Worm (Caenorhabditis elegans) whole organism, L1 larva: ENCODE measurements around the gene ddx-17.

Experiments used
- C04F5.9 ChIP-seq: sonication (generic microtip); optimal IDR thresholded peaks from 2 replicates; lab custom pipeline; 2016; ENCODE audit warnings: missing genetic modification characterization, missing compliant biosample characterization
- C16A3.4 ChIP-seq: fragments of 150-350 bp; optimal IDR thresholded peaks from 2 replicates; lab custom pipeline; 2014; ENCODE audit warnings: missing biosample characterization, missing genetic modification characterization
- C34B4.2 ChIP-seq: sonication (generic microtip); optimal IDR thresholded peaks from 2 replicates; lab custom pipeline; 2017; ENCODE audit warnings: mild to moderate bottlenecking, missing genetic modification characterization, missing compliant biosample characterization
- alr-1 ChIP-seq: fragments of 200-800 bp; sonication (Bioruptor generic); optimal IDR thresholded peaks from 2 replicates; lab custom pipeline; 2018; ENCODE audit warnings: borderline replicate concordance, mild to moderate bottlenecking, missing genetic modification characterization, missing compliant biosample characterization
- aly-2 ChIP-seq: fragments of 150-350 bp; optimal IDR thresholded peaks from 2 replicates; lab custom pipeline; 2014; ENCODE audit warnings: missing biosample characterization, missing genetic modification characterization
- blmp-1 ChIP-seq: fragments of 150-350 bp; optimal IDR thresholded peaks from 2 replicates; lab custom pipeline; 2014; ENCODE audit warnings: missing biosample characterization, missing genetic modification characterization
- ceh-8 ChIP-seq: fragments of 200-800 bp; sonication (Bioruptor generic); optimal IDR thresholded peaks from 2 replicates; lab custom pipeline; 2018; ENCODE audit warnings: mild to moderate bottlenecking, missing genetic modification characterization, moderate library complexity, missing compliant biosample characterization
- ceh-90 ChIP-seq: sonication (generic microtip); optimal IDR thresholded peaks from 2 replicates; lab custom pipeline; 2016; ENCODE audit warnings: missing genetic modification characterization, missing compliant biosample characterization
- dpl-1 ChIP-seq, 3 experiments: fragments of 150-350 bp in 2 of 3; sonication (generic microtip) in 1 of 3; optimal IDR thresholded peaks; 2 replicates each; lab custom pipeline; 2014 to 2017; ENCODE audit warnings: missing biosample characterization in 3 of 3, missing genetic modification characterization in 3 of 3, missing genetic modification reagents in 3 of 3
- dsc-1 ChIP-seq: sonication (generic microtip); optimal IDR thresholded peaks from 2 replicates; lab custom pipeline; 2016; ENCODE audit warnings: mild to moderate bottlenecking, missing genetic modification characterization, missing compliant biosample characterization
- efl-3 ChIP-seq: fragments of 200-800 bp; sonication (Bioruptor generic); optimal IDR thresholded peaks from 2 replicates; lab custom pipeline; 2018; ENCODE audit warnings: mild to moderate bottlenecking, missing genetic modification characterization, missing compliant biosample characterization
- egl-13 ChIP-seq: sonication (generic microtip); optimal IDR thresholded peaks from 2 replicates; lab custom pipeline; 2016; ENCODE audit warnings: missing genotype, missing genetic modification reagents, missing genetic modification characterization, missing compliant biosample characterization
- egl-27 ChIP-seq, 2 experiments: fragments of 150-350 bp in 1 of 2; sonication (generic microtip); optimal IDR thresholded peaks; 3 replicates each; lab custom pipeline; 2017 to 2018; ENCODE audit warnings: missing biosample characterization in 2 of 2, missing genetic modification characterization in 2 of 2, missing genetic modification reagents in 2 of 2
- elt-3 ChIP-seq, 6 experiments: fragments of 150-350 bp in 1 of 6; sonication (generic microtip); optimal IDR thresholded peaks; 2 replicates each; lab custom pipeline; 2017 to 2018; ENCODE audit warnings: missing biosample characterization in 6 of 6, missing genetic modification characterization in 6 of 6, inconsistent platforms in 1 of 6
- ets-5 ChIP-seq: fragments of 200-800 bp; sonication (Bioruptor generic); IDR thresholded peaks from 2 replicates; pipeline ENCODE4 v1.3.6; 2022; ENCODE audit warnings: missing genetic modification characterization, missing compliant biosample characterization
- fkh-10 ChIP-seq: sonication (generic microtip); optimal IDR thresholded peaks from 2 replicates; lab custom pipeline; 2017; ENCODE audit warnings: missing biosample characterization, missing genetic modification reagents, missing genetic modification characterization
- grh-1 ChIP-seq: fragments of 200-800 bp; sonication (Bioruptor generic); IDR thresholded peaks from 2 replicates; pipeline ENCODE4 v1.3.6; 2022; ENCODE audit warnings: missing genetic modification reagents, missing genetic modification characterization, missing compliant biosample characterization
- hlh-17 ChIP-seq: fragments of 200-800 bp; sonication (Bioruptor generic); optimal IDR thresholded peaks from 2 replicates; lab custom pipeline; 2018; ENCODE audit warnings: missing genetic modification characterization, mild to moderate bottlenecking, missing compliant biosample characterization, moderate library complexity, borderline replicate concordance
- hlh-4 ChIP-seq: sonication (generic microtip); optimal IDR thresholded peaks from 2 replicates; lab custom pipeline; 2016; ENCODE audit warnings: mild to moderate bottlenecking, missing genetic modification characterization, missing compliant biosample characterization
- hpl-2 ChIP-seq: fragments of 150-350 bp; optimal IDR thresholded peaks from 2 replicates; lab custom pipeline; 2014; ENCODE audit warnings: missing biosample characterization, missing genetic modification reagents, missing genetic modification characterization
- isw-1 ChIP-seq: fragments of 200-800 bp; sonication (Bioruptor generic); IDR thresholded peaks from 2 replicates; pipeline ENCODE4 v1.3.6; 2022; ENCODE audit warnings: missing genetic modification characterization, missing compliant biosample characterization
- lin-13 ChIP-seq: fragments of 150-350 bp; optimal IDR thresholded peaks from 2 replicates; lab custom pipeline; 2014; ENCODE audit warnings: missing biosample characterization, missing genetic modification reagents, missing genetic modification characterization
- lin-14 ChIP-seq: fragments of 200-800 bp; sonication (Bioruptor generic); optimal IDR thresholded peaks from 2 replicates; lab custom pipeline; 2018; ENCODE audit warnings: mild to moderate bottlenecking, missing genetic modification characterization, moderate library complexity, missing compliant biosample characterization
- lin-15B ChIP-seq: fragments of 150-350 bp; sonication (generic microtip); optimal IDR thresholded peaks from 3 replicates; lab custom pipeline; 2014; ENCODE audit warnings: missing biosample characterization, missing genetic modification characterization
- lin-35 ChIP-seq, 2 experiments: fragments of 150-350 bp; optimal IDR thresholded peaks; 2 replicates each; lab custom pipeline; 2014; ENCODE audit warnings: missing biosample characterization in 2 of 2, missing genetic modification characterization in 2 of 2, missing genetic modification reagents in 2 of 2
- lir-3 ChIP-seq: sonication (generic microtip); optimal IDR thresholded peaks from 2 replicates; lab custom pipeline; 2016; ENCODE audit warnings: mild to moderate bottlenecking, missing genetic modification characterization, moderate library complexity, missing compliant biosample characterization; ENCODE audit not compliant: poor library complexity
- mab-9 ChIP-seq: fragments of 200-800 bp; sonication (Bioruptor generic); IDR thresholded peaks from 2 replicates; pipeline ENCODE4 v1.3.6; 2022; ENCODE audit warnings: missing genetic modification reagents, missing genetic modification characterization, missing compliant biosample characterization
- mdl-1 ChIP-seq, 2 experiments: fragments of 150-350 bp; optimal IDR thresholded peaks; 2 replicates each; lab custom pipeline; 2014 to 2017; ENCODE audit warnings: missing biosample characterization in 2 of 2, missing genetic modification characterization in 2 of 2, inconsistent platforms in 1 of 2
- mef-2 ChIP-seq: fragments of 150-350 bp; optimal IDR thresholded peaks from 2 replicates; lab custom pipeline; 2014; ENCODE audit warnings: missing biosample characterization, missing genetic modification characterization
- mep-1 ChIP-seq: fragments of 150-350 bp; optimal IDR thresholded peaks from 2 replicates; lab custom pipeline; 2014; ENCODE audit warnings: missing biosample characterization, missing genetic modification characterization
- nhr-11 ChIP-seq: fragments of 150-350 bp; optimal IDR thresholded peaks from 2 replicates; lab custom pipeline; 2014; ENCODE audit warnings: missing biosample characterization, missing genetic modification characterization
- nhr-237 ChIP-seq: fragments of 150-350 bp; optimal IDR thresholded peaks from 2 replicates; lab custom pipeline; 2014; ENCODE audit warnings: missing biosample characterization, missing genetic modification characterization
- nhr-47 ChIP-seq: sonication (generic microtip); optimal IDR thresholded peaks from 2 replicates; lab custom pipeline; 2016; ENCODE audit warnings: mild to moderate bottlenecking, missing genetic modification characterization, moderate library complexity, missing compliant biosample characterization
- nhr-76 ChIP-seq: sonication (generic microtip); optimal IDR thresholded peaks from 2 replicates; lab custom pipeline; 2017; ENCODE audit warnings: missing biosample characterization, missing genetic modification characterization
- nhr-84 ChIP-seq: sonication (generic microtip); optimal IDR thresholded peaks from 2 replicates; lab custom pipeline; 2017; ENCODE audit warnings: missing biosample characterization, missing genetic modification characterization
- nhr-85 ChIP-seq: sonication (generic microtip); peaks from one replicate; lab custom pipeline; 2016; ENCODE audit warnings: missing genetic modification characterization, inconsistent platforms, missing compliant biosample characterization
- pqm-1 ChIP-seq: sonication (generic microtip); optimal IDR thresholded peaks from 3 replicates; lab custom pipeline; 2017; ENCODE audit warnings: missing biosample characterization, missing genetic modification characterization
- rnt-1 ChIP-seq: sonication (generic microtip); optimal IDR thresholded peaks from 2 replicates; lab custom pipeline; 2016; ENCODE audit warnings: mild to moderate bottlenecking, missing genetic modification characterization, moderate library complexity, missing compliant biosample characterization
- snpc-4 ChIP-seq: fragments of 150-350 bp; optimal IDR thresholded peaks from 2 replicates; lab custom pipeline; 2014; ENCODE audit warnings: missing biosample characterization, missing genetic modification characterization
- snu-23 ChIP-seq: sonication (generic microtip); optimal IDR thresholded peaks from 2 replicates; lab custom pipeline; 2016; ENCODE audit warnings: missing genetic modification characterization, missing compliant biosample characterization
- sox-4 ChIP-seq: sonication (generic microtip); optimal IDR thresholded peaks from 2 replicates; lab custom pipeline; 2016; ENCODE audit warnings: missing genetic modification characterization, missing compliant biosample characterization
- sptf-1 ChIP-seq: fragments of 150-350 bp; optimal IDR thresholded peaks from 2 replicates; lab custom pipeline; 2014; ENCODE audit warnings: missing biosample characterization, missing genetic modification characterization
- swsn-7 ChIP-seq: sonication (generic microtip); optimal IDR thresholded peaks from 2 replicates; lab custom pipeline; 2016; ENCODE audit warnings: missing genetic modification characterization, missing compliant biosample characterization
- tbx-2 ChIP-seq: sonication (generic microtip); optimal IDR thresholded peaks from 2 replicates; lab custom pipeline; 2016; ENCODE audit warnings: missing genetic modification characterization, missing compliant biosample characterization
- tlp-1 ChIP-seq: fragments of 150-350 bp; optimal IDR thresholded peaks from 2 replicates; lab custom pipeline; 2014; ENCODE audit warnings: missing biosample characterization, missing genetic modification characterization
- unc-130 ChIP-seq: fragments of 150-350 bp; optimal IDR thresholded peaks from 2 replicates; lab custom pipeline; 2017; ENCODE audit warnings: missing biosample characterization, missing genetic modification characterization, inconsistent platforms
- unc-30 ChIP-seq: sonication (generic microtip); optimal IDR thresholded peaks from 2 replicates; lab custom pipeline; 2017; ENCODE audit warnings: missing biosample characterization, missing genetic modification characterization
- unc-62 ChIP-seq: fragments of 150-350 bp; optimal IDR thresholded peaks from 2 replicates; lab custom pipeline; 2014; ENCODE audit warnings: missing biosample characterization, missing genetic modification reagents, missing genetic modification characterization
- vab-15 ChIP-seq: sonication (generic microtip); optimal IDR thresholded peaks from 2 replicates; lab custom pipeline; 2017; ENCODE audit warnings: missing genotype, mild to moderate bottlenecking, missing genetic modification characterization, missing compliant biosample characterization
- zip-4 ChIP-seq: fragments of 200-800 bp; sonication (Bioruptor generic); optimal IDR thresholded peaks from 2 replicates; lab custom pipeline; 2018; ENCODE audit warnings: mild to moderate bottlenecking, missing genetic modification characterization, moderate library complexity, missing compliant biosample characterization

ddx-17 gene

DNA sequence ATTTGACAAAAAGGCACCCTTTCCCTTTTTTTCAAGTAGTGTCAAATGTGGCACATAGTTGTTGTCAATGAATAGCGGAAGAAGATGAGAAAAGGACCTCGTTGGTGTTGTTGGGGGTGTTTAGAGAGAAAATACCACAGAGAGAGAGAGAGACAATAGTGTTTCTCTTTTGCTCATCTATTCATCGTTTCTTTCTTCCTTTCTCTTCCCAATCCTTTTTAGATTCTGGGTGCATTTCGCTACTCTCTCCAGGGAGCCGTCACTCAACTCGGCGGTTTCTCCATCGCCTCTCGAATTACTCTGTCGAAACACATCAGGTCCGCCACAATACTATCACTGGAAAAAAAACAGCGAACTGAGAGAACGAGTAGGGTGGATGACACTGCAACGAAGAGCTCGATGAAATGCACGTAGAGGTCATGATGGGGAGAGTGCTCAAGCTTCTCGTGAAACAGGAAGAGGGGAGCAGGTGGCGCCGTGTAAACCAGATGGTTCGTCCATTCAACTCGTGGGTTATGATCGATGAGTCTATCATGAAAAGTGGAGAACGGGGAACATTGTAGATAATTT, 8.2 kb downstream of the ddx-17 start (continued):
- TF ChIP-seq mab-9 (peak; percentile 12; the same call in 1 of the 2 replicates), pqm-1 (tag; lab: Kevin White, UChicago) (no peak), elt-3 (tag; optimal IDR thresholded peaks at IDR 0.05; lab: Kevin White, UChicago) (no peak), lin-35 (GFP tag; optimal IDR thresholded peaks at IDR 0.05; lab: Kevin White, UChicago) (no peak)

- peak; percentile 23 for TF ChIP-seq nhr-85
- TF ChIP-seq mep-1 (tag; lab: Kevin White, UChicago): peak; percentile 37
- TF ChIP-seq lir-3 (tag; lab: Kevin White, UChicago): no peak
- TF ChIP-seq ceh-8 (GFP tag; lab: Kevin White, UChicago): no peak
- no peak for TF ChIP-seq unc-62 (GFP tag; lab: Kevin White, UChicago)
- TF ChIP-seq mef-2 (tag; lab: Kevin White, UChicago): no peak
- TF ChIP-seq ceh-90 (tag; lab: Kevin White, UChicago): no peak
- no peak for TF ChIP-seq hlh-17 (GFP tag; lab: Kevin White, UChicago)
- TF ChIP-seq C04F5.9 (tag; lab: Kevin White, UChicago): no peak
- TF ChIP-seq isw-1 (GFP tag; lab: Robert Waterston, UW): no peak
- TF ChIP-seq mab-9: no peak
- peak; percentile 8 for TF ChIP-seq unc-130 (tag; lab: Kevin White, UChicago)
- peak in 1 of 2 experiments; percentile 42 for TF ChIP-seq lin-35 (GFP tag; optimal IDR thresholded peaks at IDR 0.05; lab: Kevin White, UChicago)
- TF ChIP-seq zip-4 (GFP tag; lab: Kevin White, UChicago): no peak
- no peak for TF ChIP-seq nhr-11 (tag; lab: Kevin White, UChicago)
- TF ChIP-seq tlp-1 (tag; lab: Kevin White, UChicago): no peak
- TF ChIP-seq sptf-1 (tag; lab: Kevin White, UChicago): no peak
- no peak for TF ChIP-seq hlh-4
- peak; percentile 40 for TF ChIP-seq lin-14 (GFP tag; lab: Kevin White, UChicago)
- TF ChIP-seq fkh-10 (GFP tag; lab: Kevin White, UChicago): no peak
- TF ChIP-seq rnt-1 (tag; lab: Kevin White, UChicago): peak; percentile 42
- no peak for TF ChIP-seq nhr-76 (tag; lab: Kevin White, UChicago)
- TF ChIP-seq nhr-237 (tag; lab: Kevin White, UChicago): no peak
- peak in 1 of 2 experiments; percentile 0 for TF ChIP-seq mdl-1 (tag; optimal IDR thresholded peaks at IDR 0.05; lab: Kevin White, UChicago)
- TF ChIP-seq tbx-2: no peak
- TF ChIP-seq swsn-7: peak; percentile 2
- no peak for TF ChIP-seq dpl-1 (GFP tag; optimal IDR thresholded peaks at IDR 0.05; lab: Kevin White, UChicago)
- TF ChIP-seq elt-3 (tag; optimal IDR thresholded peaks at IDR 0.05; lab: Kevin White, UChicago): no peak
- TF ChIP-seq sox-4 (tag; lab: Kevin White, UChicago): no peak
- TF ChIP-seq efl-3 (GFP tag; lab: Kevin White, UChicago): no peak
- peak; percentile 74 for TF ChIP-seq blmp-1 (tag; lab: Kevin White, UChicago)
- no peak for TF ChIP-seq pqm-1 (tag; lab: Kevin White, UChicago)
- TF ChIP-seq lin-13: no peak
- no peak for TF ChIP-seq egl-27 (tag; optimal IDR thresholded peaks at IDR 0.05; lab: Kevin White, UChicago)
- TF ChIP-seq egl-13: no peak
- no peak for TF ChIP-seq grh-1
- TF ChIP-seq hpl-2 (GFP tag; lab: Kevin White, UChicago): no peak
- no peak for TF ChIP-seq C16A3.4
- no peak for TF ChIP-seq snpc-4 (tag; lab: Kevin White, UChicago)
- TF ChIP-seq lin-15B (tag; lab: Kevin White, UChicago): no peak
- TF ChIP-seq unc-30: no peak
- TF ChIP-seq nhr-84 (tag; lab: Kevin White, UChicago): no peak
- no peak for TF ChIP-seq vab-15 (tag; lab: Kevin White, UChicago)
- peak; percentile 7 for TF ChIP-seq nhr-47 (tag; lab: Kevin White, UChicago)
- TF ChIP-seq snu-23 (GFP tag; lab: Kevin White, UChicago): peak; percentile 53
- no peak for TF ChIP-seq ets-5 (GFP tag; lab: Robert Waterston, UW)
- TF ChIP-seq aly-2 (tag; lab: Kevin White, UChicago): no peak
- TF ChIP-seq alr-1: no peak
- no peak for TF ChIP-seq C34B4.2 (tag; lab: Kevin White, UChicago)
- peak; percentile 45 for TF ChIP-seq dsc-1 (tag; lab: Kevin White, UChicago)
These were observed 9.4 kb downstream of the ddx-17 start for ce11 chrV:14002402-14002801.
